Worm (Caenorhabditis elegans): Measurements from ENCODE around the gene gtf-2H4.

DNA sequence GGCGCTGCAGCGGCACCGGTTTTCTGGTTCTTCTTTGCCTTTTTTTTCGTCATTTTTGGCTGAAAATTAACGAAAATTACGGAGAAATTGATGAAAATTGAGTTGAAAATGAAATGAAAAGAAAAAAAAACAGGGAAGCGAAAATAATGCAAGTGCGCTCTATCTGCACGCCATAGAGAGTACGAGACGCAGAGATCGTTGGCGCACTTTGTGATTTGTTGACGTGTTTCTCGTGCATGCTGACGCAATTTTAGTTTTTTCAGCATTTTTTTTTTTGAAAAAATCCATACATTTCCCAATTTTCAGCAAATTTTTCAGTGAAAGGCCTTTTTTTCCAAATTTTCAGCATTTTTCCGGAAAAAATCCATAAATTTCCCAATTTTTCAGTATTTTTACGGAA lies 18.4 kb upstream of the gtf-2H4 start, which contains the start of gene ntl-11:
- TF ChIP-seq scrt-1 (GFP tag; IDR thresholded peaks at IDR 0.05) = 0 out of 2 replicates have a peak, but pooled peaks have one; percentile 45
- TF ChIP-seq ama-1 (optimal IDR thresholded peaks at IDR 0.05) = no peak
- TF ChIP-seq hmbx-1 (tag; optimal IDR thresholded peaks at IDR 0.05) = no peak
- TF ChIP-seq F13C5.2 (tag; optimal IDR thresholded peaks at IDR 0.05) = peak; percentile 70
- TF ChIP-seq flt-1 (GFP tag; IDR thresholded peaks at IDR 0.05) = no peak
- TF ChIP-seq tbx-37 (GFP tag; conservative IDR thresholded peaks at IDR 0.05) = no peak; the same call in 1 of the 2 replicates

All from whole organism, early embryonic.